Worm (Caenorhabditis elegans): Measurements from ENCODE around the gene phy-4.

DNA sequence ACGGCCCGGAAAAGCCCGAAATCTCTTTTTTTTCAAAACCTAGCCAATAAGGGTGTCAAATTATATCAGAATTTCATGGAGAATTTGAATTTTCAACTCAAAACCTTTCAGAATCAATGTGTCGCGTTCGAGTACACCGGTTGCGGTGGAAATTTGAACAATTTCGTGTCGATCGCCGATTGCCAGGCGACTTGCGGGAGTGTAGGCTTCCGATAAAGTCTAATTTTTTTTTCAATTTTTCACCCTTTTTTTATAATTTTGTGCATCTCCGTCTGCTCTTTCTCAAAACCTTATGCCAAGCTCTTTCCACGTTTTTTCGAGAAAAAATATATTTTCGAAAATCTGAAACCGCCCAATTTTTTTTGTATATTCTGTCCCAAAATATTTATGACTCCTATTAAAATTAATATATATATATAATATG is 6.1 kb upstream of the phy-4 start:
- TF ChIP-seq nhr-25 (tag; optimal IDR thresholded peaks at IDR 0.05) (no peak), fos-1 (tag; optimal IDR thresholded peaks at IDR 0.05) (no peak)
